Fruit fly (Drosophila melanogaster): ENCODE data around the gene Naprt.

The Naprt gene

DNA sequence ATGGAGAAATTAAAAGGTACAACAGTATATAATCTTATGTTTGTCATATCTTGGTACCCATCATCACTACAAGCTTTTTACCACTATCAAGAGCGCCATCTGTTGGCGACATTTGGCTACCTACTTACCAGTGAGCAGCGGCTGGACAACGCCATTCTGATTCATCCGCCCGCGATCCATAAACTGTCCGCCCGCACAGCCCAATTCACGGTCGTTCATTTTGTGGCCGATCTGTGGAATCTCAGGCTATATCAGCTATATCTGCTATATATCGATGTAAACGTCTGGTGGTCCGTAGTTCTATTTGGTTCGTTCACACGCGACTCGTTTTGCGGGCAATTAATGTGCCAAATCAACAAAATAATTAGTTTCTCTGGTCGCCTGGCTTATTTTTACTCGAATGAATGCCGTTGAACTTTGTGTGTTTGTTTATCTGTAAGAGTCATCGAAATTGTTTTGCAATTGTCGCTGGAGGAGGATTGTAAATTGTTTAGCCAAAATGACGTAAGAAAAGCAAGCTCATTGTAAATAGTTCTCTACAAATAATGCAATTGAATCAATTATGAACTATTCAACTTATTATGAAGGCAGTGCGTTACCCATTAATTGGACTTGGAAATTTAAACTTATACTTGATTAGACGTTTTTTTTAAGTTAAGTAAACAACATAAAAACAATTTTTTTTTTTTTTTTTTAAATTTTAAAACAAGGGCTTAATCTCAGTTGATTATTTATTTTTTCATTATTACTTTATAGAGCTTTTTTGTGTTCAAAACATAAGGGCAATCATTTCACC lies 1.3 kb downstream of the Naprt start:
- TF ChIP-seq CG17806 (tag; optimal IDR thresholded peaks at IDR 0.05) (no peak), EcR (GFP tag; optimal IDR thresholded peaks at IDR 0.05) (peak; percentile 24)

DNA sequence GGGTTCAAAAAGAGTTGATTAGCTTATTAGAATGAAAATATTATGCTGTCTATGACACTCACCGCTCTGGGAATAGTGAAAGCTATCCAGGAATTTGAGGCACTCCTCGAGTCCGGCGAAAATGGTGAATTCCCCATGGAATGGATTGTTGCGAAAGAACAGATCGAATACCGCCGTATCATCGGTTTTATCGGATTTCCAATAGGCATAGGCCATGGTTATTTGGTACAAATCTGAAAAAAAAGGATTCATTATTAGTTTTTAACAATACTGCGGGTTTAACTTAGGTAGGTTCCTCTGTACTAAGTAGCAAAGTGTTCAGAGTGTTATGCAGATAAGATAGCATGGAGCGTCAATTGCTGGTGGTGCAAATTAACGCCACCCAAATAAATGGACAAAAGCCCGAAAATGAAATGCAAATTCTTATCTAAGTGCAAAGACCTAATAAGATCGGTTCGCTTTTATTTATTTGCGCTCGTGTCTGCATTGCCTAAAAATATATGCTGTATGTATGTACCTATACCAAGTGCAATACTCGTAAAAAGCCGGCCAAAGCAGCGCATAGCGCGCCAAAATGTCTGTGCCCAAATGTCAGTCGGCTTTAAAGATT lies 2.1 kb downstream of the Naprt start:
- TF ChIP-seq rn (GFP tag; IDR thresholded peaks at IDR 0.05) = no peak
- no peak for TF ChIP-seq CG9948 (tag; optimal IDR thresholded peaks at IDR 0.05)
- TF ChIP-seq CG8159 (tag; optimal IDR thresholded peaks at IDR 0.05) = no peak
- TF ChIP-seq Pif1A (GFP tag; optimal IDR thresholded peaks at IDR 0.05) = no peak
- TF ChIP-seq gl (tag; optimal IDR thresholded peaks at IDR 0.05) = no peak
- TF ChIP-seq D1 (tag; optimal IDR thresholded peaks at IDR 0.05) = no peak
- no peak for TF ChIP-seq CG15710 (tag; optimal IDR thresholded peaks at IDR 0.05)

- TF ChIP-seq Ets98B (GFP tag; IDR thresholded peaks at IDR 0.05) (no peak), CG8301 (tag; optimal IDR thresholded peaks at IDR 0.05) (no peak), EcR (GFP tag; optimal IDR thresholded peaks at IDR 0.05) (no peak), fd96Ca (GFP tag; IDR thresholded peaks at IDR 0.05) (no peak), CG17806 (tag; optimal IDR thresholded peaks at IDR 0.05) (no peak), Pif1A (GFP tag; optimal IDR thresholded peaks at IDR 0.05) (no peak), Snoo (tag; optimal IDR thresholded peaks at IDR 0.05) (no peak), CG12605 (GFP tag; IDR thresholded peaks at IDR 0.05) (no peak), CG9948 (tag; optimal IDR thresholded peaks at IDR 0.05) (no peak), CG34367 (tag; optimal IDR thresholded peaks at IDR 0.05) (no peak), CG8159 (tag; optimal IDR thresholded peaks at IDR 0.05) (no peak), CG32121 (GFP tag; IDR thresholded peaks at IDR 0.05) (no peak), CG13204 (GFP tag; optimal IDR thresholded peaks at IDR 0.05) (no peak)
These were observed 10.2 kb downstream of the Naprt start, which contains the start of the genes Tbcc and lectin-24Db for dm6 chr2L:4187631-4188173. Tbcc (minus strand) TSS chr2L:4187793. lectin-24Db (plus strand) TSS chr2L:4188123.

DNA sequence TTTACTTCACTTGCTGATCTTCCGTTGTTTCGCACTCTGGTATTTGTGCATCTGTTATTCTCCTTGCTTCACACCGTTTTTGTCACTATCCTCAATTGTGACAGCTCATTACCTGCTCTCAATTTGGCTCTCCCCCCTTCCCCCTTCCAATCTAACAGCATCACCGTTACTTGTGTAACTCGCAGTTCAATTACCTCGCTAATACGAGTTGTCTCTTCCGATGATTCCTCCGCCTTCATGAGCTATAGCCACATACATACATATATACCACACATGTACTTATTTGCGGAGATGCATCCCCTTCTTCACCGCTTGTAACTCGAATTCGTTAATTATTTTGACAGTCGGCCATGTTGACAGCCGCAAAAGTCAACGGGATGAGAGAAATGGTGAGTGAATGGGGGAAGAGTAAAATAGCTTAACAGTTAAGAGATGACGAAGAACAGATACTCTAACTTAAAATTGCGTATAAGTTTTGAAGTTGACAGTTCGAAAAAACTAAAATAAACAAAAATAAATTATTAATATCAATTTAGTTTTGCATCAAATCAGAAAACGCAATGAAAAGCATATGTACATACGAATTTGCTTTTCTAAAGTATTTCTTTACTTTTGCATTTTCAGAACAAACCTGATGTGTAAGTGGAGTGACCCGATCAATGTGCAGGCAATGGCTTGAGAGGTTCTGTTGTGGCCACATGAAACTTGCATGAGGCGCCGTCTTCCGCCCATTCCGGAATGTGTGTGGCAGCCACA lies 12.4 kb downstream of the Naprt start:
- TF ChIP-seq CG32121 (GFP tag; IDR thresholded peaks at IDR 0.05) (0 out of 2 replicates have a peak, but pooled peaks have one; percentile 12), CG17806 (tag; optimal IDR thresholded peaks at IDR 0.05) (no peak), CG13204 (GFP tag; optimal IDR thresholded peaks at IDR 0.05) (no peak), Pif1A (GFP tag; optimal IDR thresholded peaks at IDR 0.05) (no peak), CG10348 (GFP tag; IDR thresholded peaks at IDR 0.05) (no peak), CG34367 (tag; optimal IDR thresholded peaks at IDR 0.05) (peak; percentile 27), rn (GFP tag; IDR thresholded peaks at IDR 0.05) (no peak), EcR (GFP tag; optimal IDR thresholded peaks at IDR 0.05) (no peak), CG12605 (GFP tag; IDR thresholded peaks at IDR 0.05) (no peak), Ets98B (GFP tag; IDR thresholded peaks at IDR 0.05) (peak; percentile 24; the same call in 1 of the 2 replicates), fd96Ca (GFP tag; IDR thresholded peaks at IDR 0.05) (no peak), CG14655 (GFP tag; optimal IDR thresholded peaks at IDR 0.05) (no peak), CG9948 (tag; optimal IDR thresholded peaks at IDR 0.05) (no peak), CG8301 (tag; optimal IDR thresholded peaks at IDR 0.05) (no peak), D1 (tag; optimal IDR thresholded peaks at IDR 0.05) (no peak), Snoo (tag; optimal IDR thresholded peaks at IDR 0.05) (peak; percentile 39)

DNA sequence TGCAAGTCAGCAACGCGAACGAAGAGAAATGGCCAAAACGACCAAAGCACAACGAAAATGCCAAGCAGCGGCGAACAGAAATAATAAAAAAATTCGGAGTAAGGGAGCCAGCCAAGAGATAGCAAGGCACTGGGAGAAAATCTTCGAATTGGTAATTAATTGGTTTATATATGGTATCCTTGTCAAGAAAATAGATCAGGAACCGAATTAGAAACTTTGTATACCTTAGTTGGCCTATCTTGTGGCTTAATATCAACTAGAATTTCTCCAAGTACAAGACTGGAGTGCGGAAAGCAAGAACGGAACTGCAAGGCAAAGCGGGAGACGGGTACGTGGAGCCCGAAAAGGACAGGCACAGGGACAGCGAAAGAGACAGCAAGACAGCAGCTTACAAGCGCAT lies 17.9 kb downstream of the Naprt start:
- TF ChIP-seq CG4496 (GFP tag; IDR thresholded peaks at IDR 0.05) (no peak), rn (GFP tag; IDR thresholded peaks at IDR 0.05) (no peak), gl (tag; optimal IDR thresholded peaks at IDR 0.05) (no peak), D1 (tag; optimal IDR thresholded peaks at IDR 0.05) (no peak), Snoo (tag; optimal IDR thresholded peaks at IDR 0.05) (peak; percentile 15), CG32121 (GFP tag; IDR thresholded peaks at IDR 0.05) (no peak), CG10348 (GFP tag; IDR thresholded peaks at IDR 0.05) (no peak), CG8159 (tag; optimal IDR thresholded peaks at IDR 0.05) (no peak), CG9948 (tag; optimal IDR thresholded peaks at IDR 0.05) (no peak), CG14655 (GFP tag; optimal IDR thresholded peaks at IDR 0.05) (no peak), fd96Ca (GFP tag; IDR thresholded peaks at IDR 0.05) (no peak), CG15710 (tag; optimal IDR thresholded peaks at IDR 0.05) (no peak), CG17806 (tag; optimal IDR thresholded peaks at IDR 0.05) (no peak), Ets98B (GFP tag; IDR thresholded peaks at IDR 0.05) (no peak), Pif1A (GFP tag; optimal IDR thresholded peaks at IDR 0.05) (peak; percentile 29), CG13204 (GFP tag; optimal IDR thresholded peaks at IDR 0.05) (no peak), EcR (GFP tag; optimal IDR thresholded peaks at IDR 0.05) (no peak), CG8301 (tag; optimal IDR thresholded peaks at IDR 0.05) (no peak), Pif1B (GFP tag; optimal IDR thresholded peaks at IDR 0.05) (peak; percentile 29), CG12605 (GFP tag; IDR thresholded peaks at IDR 0.05) (no peak), CG34367 (tag; optimal IDR thresholded peaks at IDR 0.05) (no peak)

All from whole organism, pupa.